Worm (Caenorhabditis elegans) whole organism, early embryonic: ENCODE data around the gene timm-17B.1.
"Not testable (repeated sequence)": the region's sequence is repeated elsewhere in the genome, so short reads cannot be mapped to it uniquely, and the experiment has no call there.

Experiments
- B0310.2 ChIP-seq: sonication (generic microtip); optimal IDR thresholded peaks from 2 replicates; lab custom pipeline; 2016; ENCODE audit warnings: mild to moderate bottlenecking, missing genetic modification characterization, missing compliant biosample characterization
- F13C5.2 ChIP-seq: sonication (generic microtip); optimal IDR thresholded peaks from 2 replicates; lab custom pipeline; 2017; ENCODE audit warnings: mild to moderate bottlenecking, missing genetic modification characterization, inconsistent platforms, missing compliant biosample characterization
- aly-1 ChIP-seq: sonication (generic microtip); optimal IDR thresholded peaks from 2 replicates; lab custom pipeline; 2016; ENCODE audit warnings: missing genetic modification characterization, missing compliant biosample characterization
- ama-1 ChIP-seq: fragments of 150-350 bp; optimal IDR thresholded peaks from 2 replicates; lab custom pipeline; 2014
- ceh-13 ChIP-seq: fragments of 200-800 bp; sonication (Bioruptor generic); optimal IDR thresholded peaks from 2 replicates; lab custom pipeline; 2018; ENCODE audit warnings: mild to moderate bottlenecking, missing genetic modification characterization, missing compliant biosample characterization
- ceh-36 ChIP-seq: sonication (generic microtip); optimal IDR thresholded peaks from 2 replicates; lab custom pipeline; 2016; ENCODE audit warnings: missing genetic modification characterization, inconsistent platforms, missing compliant biosample characterization
- ets-7 ChIP-seq: sonication (generic microtip); optimal IDR thresholded peaks from 2 replicates; lab custom pipeline; 2016; ENCODE audit warnings: missing genotype, missing genetic modification characterization, missing compliant biosample characterization
- flt-1 ChIP-seq: fragments of 200-800 bp; sonication (Bioruptor generic); IDR thresholded peaks from 2 replicates; pipeline ENCODE4 v1.3.6; 2022; ENCODE audit warnings: missing genetic modification characterization, missing compliant biosample characterization
- hmbx-1 ChIP-seq: sonication (generic microtip); optimal IDR thresholded peaks from 2 replicates; lab custom pipeline; 2016; ENCODE audit warnings: mild to moderate bottlenecking, missing genetic modification characterization, missing compliant biosample characterization
- hmg-4 ChIP-seq: fragments of 200-800 bp; sonication (Bioruptor generic); optimal IDR thresholded peaks from 2 replicates; lab custom pipeline; 2018; ENCODE audit warnings: mild to moderate bottlenecking, missing genetic modification characterization, missing compliant biosample characterization
- hnd-1 ChIP-seq: sonication (generic microtip); optimal IDR thresholded peaks from 2 replicates; lab custom pipeline; 2016; ENCODE audit warnings: missing genetic modification characterization, missing compliant biosample characterization
- pes-1 ChIP-seq: fragments of 200-800 bp; sonication (Bioruptor generic); IDR thresholded peaks from 2 replicates; pipeline ENCODE4 v1.3.6; 2022; ENCODE audit warnings: missing genetic modification reagents, missing genetic modification characterization, missing compliant biosample characterization
- scrt-1 ChIP-seq: fragments of 200-800 bp; sonication (Bioruptor generic); IDR thresholded peaks from 2 replicates; pipeline ENCODE4 v1.3.6; 2022; ENCODE audit warnings: missing genetic modification characterization, missing compliant biosample characterization
- sea-1 ChIP-seq: fragments of 200-800 bp; sonication (Bioruptor generic); conservative IDR thresholded peaks from 2 replicates; pipeline ENCODE4 v1.3.6; 2022; ENCODE audit warnings: missing genetic modification characterization, missing compliant biosample characterization
- tbx-11 ChIP-seq: fragments of 200-800 bp; sonication (Bioruptor generic); IDR thresholded peaks from 2 replicates; pipeline ENCODE4 v1.3.6; 2022; ENCODE audit warnings: missing genetic modification characterization, missing compliant biosample characterization
- tbx-37 ChIP-seq: fragments of 200-800 bp; sonication (Bioruptor generic); conservative IDR thresholded peaks from 2 replicates; pipeline ENCODE4 v1.3.6; 2022; ENCODE audit warnings: missing genetic modification reagents, missing genetic modification characterization, missing compliant biosample characterization
- tra-4 ChIP-seq: sonication (generic microtip); optimal IDR thresholded peaks from 2 replicates; lab custom pipeline; 2017; ENCODE audit warnings: missing genetic modification characterization, missing compliant biosample characterization

The timm-17B.1 gene

ce11 chrIV:4727935-4728334 is 17.4 kb downstream of the timm-17B.1 start:
- TF ChIP-seq scrt-1 (GFP tag; lab: Robert Waterston, UW) (peak; percentile 51; the same call in 1 of the 2 replicates), sea-1 (GFP tag; lab: Robert Waterston, UW) (peak; percentile 67; the same call in 1 of the 2 replicates), F13C5.2 (tag; lab: Kevin White, UChicago) (peak; percentile 3), tbx-11 (0 out of 2 replicates have a peak, but pooled peaks have one; percentile 50), pes-1 (GFP tag; lab: Robert Waterston, UW) (peak; percentile 73), tbx-37 (peak; percentile 56; the same call in 1 of the 2 replicates)

ce11 chrIV:4725478-4725920 is 19.8 kb downstream of the timm-17B.1 start:
- 0 out of 2 replicates have a peak, but pooled peaks have one; percentile 50 for TF ChIP-seq sea-1 (GFP tag; lab: Robert Waterston, UW)
- peak; percentile 72 for TF ChIP-seq pes-1 (GFP tag; lab: Robert Waterston, UW)
- peak; percentile 67; the same call in 1 of the 2 replicates for TF ChIP-seq tbx-37
- TF ChIP-seq scrt-1 (GFP tag; lab: Robert Waterston, UW), result peak; percentile 74
- TF ChIP-seq flt-1, result 0 out of 2 replicates have a peak, but pooled peaks have one; percentile 38

- TF ChIP-seq ets-7, result no peak
- no peak for TF ChIP-seq hnd-1 (tag; lab: Kevin White, UChicago)
- TF ChIP-seq tra-4 (tag; lab: Kevin White, UChicago), result no peak
- TF ChIP-seq tbx-37, result no peak
- TF ChIP-seq hmg-4 (GFP tag; lab: Kevin White, UChicago), result no peak
- no peak for TF ChIP-seq scrt-1 (GFP tag; lab: Robert Waterston, UW)
- TF ChIP-seq tbx-11, result no peak
- no peak for TF ChIP-seq hmbx-1 (tag; lab: Kevin White, UChicago)
- no peak for TF ChIP-seq pes-1 (GFP tag; lab: Robert Waterston, UW)
- TF ChIP-seq aly-1 (tag; lab: Kevin White, UChicago), result no peak
- TF ChIP-seq F13C5.2 (tag; lab: Kevin White, UChicago), result no peak
- no peak for TF ChIP-seq flt-1
- TF ChIP-seq B0310.2 (tag; lab: Kevin White, UChicago), result no peak
- no peak for TF ChIP-seq ama-1 (lab: Kevin White, UChicago)
Measured at ce11 chrIV:4724562-4724961, 20.7 kb downstream of the timm-17B.1 start, which contains the start of gene K08F11.1. K08F11.1 (plus strand) TSS chrIV:4724862.

ce11 chrIV:4723687-4724086 is 21.6 kb downstream of the timm-17B.1 start:
- TF ChIP-seq tra-4 (tag; lab: Kevin White, UChicago) (no peak), F13C5.2 (tag; lab: Kevin White, UChicago) (no peak), B0310.2 (tag; lab: Kevin White, UChicago) (no peak), ceh-13 (GFP tag; lab: Kevin White, UChicago) (no peak), tbx-37 (no peak), pes-1 (GFP tag; lab: Robert Waterston, UW) (no peak), ceh-36 (no peak), hnd-1 (tag; lab: Kevin White, UChicago) (no peak), aly-1 (tag; lab: Kevin White, UChicago) (no peak), sea-1 (GFP tag; lab: Robert Waterston, UW) (no peak), hmbx-1 (tag; lab: Kevin White, UChicago) (no peak), tbx-11 (no peak), ama-1 (lab: Kevin White, UChicago) (no peak)

ce11 chrIV:4720522-4720921 is 24.8 kb downstream of the timm-17B.1 start:
- peak; percentile 22; the same call in 1 of the 2 replicates for TF ChIP-seq pes-1 (GFP tag; lab: Robert Waterston, UW)

ce11 chrIV:4715785-4716184 is 29.5 kb downstream of the timm-17B.1 start, which contains the start of gene miro-1:
miro-1 (minus strand) TSS chrIV:4715807.
- TF ChIP-seq tbx-11; hmg-4 (GFP tag; lab: Kevin White, UChicago); tbx-37: not testable (repeated sequence)

- TF ChIP-seq ets-7 (no peak), pes-1 (GFP tag; lab: Robert Waterston, UW) (peak; percentile 61; the same call in 1 of the 2 replicates), tbx-37 (peak; percentile 68), ceh-36 (peak; percentile 23), hnd-1 (tag; lab: Kevin White, UChicago) (no peak), sea-1 (GFP tag; lab: Robert Waterston, UW) (no peak), tbx-11 (no peak), B0310.2 (tag; lab: Kevin White, UChicago) (no peak), scrt-1 (GFP tag; lab: Robert Waterston, UW) (no peak), hmbx-1 (tag; lab: Kevin White, UChicago) (no peak), F13C5.2 (tag; lab: Kevin White, UChicago) (no peak), hmg-4 (GFP tag; lab: Kevin White, UChicago) (no peak), ceh-13 (GFP tag; lab: Kevin White, UChicago) (no peak), tra-4 (tag; lab: Kevin White, UChicago) (no peak), aly-1 (tag; lab: Kevin White, UChicago) (no peak), ama-1 (lab: Kevin White, UChicago) (peak; percentile 65), flt-1 (no peak)
Measured at ce11 chrIV:4712376-4712775, 32.9 kb downstream of the timm-17B.1 start, which contains the start of gene yars-2. yars-2 (minus strand) TSS chrIV:4712624.

- no peak for TF ChIP-seq tbx-37
- no peak for TF ChIP-seq hmbx-1 (tag; lab: Kevin White, UChicago)
- no peak for TF ChIP-seq aly-1 (tag; lab: Kevin White, UChicago)
- no peak for TF ChIP-seq flt-1
- TF ChIP-seq ama-1 (lab: Kevin White, UChicago), result no peak
- TF ChIP-seq ceh-36, result no peak
- TF ChIP-seq B0310.2 (tag; lab: Kevin White, UChicago), result no peak
Measured at ce11 chrIV:4710459-4710858, 34.8 kb downstream of the timm-17B.1 start, which contains the start of gene cif-1. cif-1 (minus strand) TSS chrIV:4710755.
